Worm (Caenorhabditis elegans): ENCODE data around the gene phy-2.
A peak's percentile ranks its signal among the peaks of the same experiment; 100 is the strongest.

The phy-2 gene

DNA sequence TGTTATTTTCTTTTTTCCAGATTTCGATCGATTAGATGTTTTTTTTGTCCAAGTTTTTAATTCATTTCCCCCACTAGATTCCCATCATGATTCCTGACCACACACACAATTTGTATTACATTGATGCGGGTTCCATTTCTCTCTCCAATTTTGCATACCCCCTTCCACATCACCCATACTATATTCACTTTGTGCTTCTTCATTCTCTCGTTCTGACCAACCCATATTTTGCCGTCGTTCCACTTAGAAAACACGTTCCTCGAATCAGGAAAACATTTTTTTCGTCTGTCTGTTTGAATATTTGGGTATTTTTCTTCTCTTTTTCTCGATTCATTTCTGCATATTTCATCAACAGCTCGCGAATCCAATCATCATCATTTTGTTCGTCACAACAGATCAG is 8.3 kb downstream of the phy-2 start:
- TF ChIP-seq snu-23 (GFP tag; optimal IDR thresholded peaks at IDR 0.05) (no peak), jun-1 (tag; optimal IDR thresholded peaks at IDR 0.05) (no peak), xbp-1 (tag; optimal IDR thresholded peaks at IDR 0.05) (no peak), nhr-11 (tag; optimal IDR thresholded peaks at IDR 0.05) (no peak), ceh-88 (GFP tag; IDR thresholded peaks at IDR 0.05) (no peak), ztf-4 (tag; optimal IDR thresholded peaks at IDR 0.05) (no peak), swsn-7 (tag; optimal IDR thresholded peaks at IDR 0.05) (no peak), unc-62 (GFP tag; optimal IDR thresholded peaks at IDR 0.05) (no peak), grh-1 (GFP tag; IDR thresholded peaks at IDR 0.05) (no peak)

ce11 chrIV:12203968-12204367 is 11.8 kb downstream of the phy-2 start:
- TF ChIP-seq nhr-71 (tag; optimal IDR thresholded peaks at IDR 0.05) (no peak), efl-1 (optimal IDR thresholded peaks at IDR 0.05) (no peak), efl-1 (GFP tag; optimal IDR thresholded peaks at IDR 0.05 in 1 of 2) (peak in 1 of 2 experiments; percentile 81), dpl-1 (GFP tag; optimal IDR thresholded peaks at IDR 0.05) (no peak), nhr-77 (tag; optimal IDR thresholded peaks at IDR 0.05) (peak; percentile 19), tbx-2 (tag; optimal IDR thresholded peaks at IDR 0.05) (peak; percentile 28)

DNA sequence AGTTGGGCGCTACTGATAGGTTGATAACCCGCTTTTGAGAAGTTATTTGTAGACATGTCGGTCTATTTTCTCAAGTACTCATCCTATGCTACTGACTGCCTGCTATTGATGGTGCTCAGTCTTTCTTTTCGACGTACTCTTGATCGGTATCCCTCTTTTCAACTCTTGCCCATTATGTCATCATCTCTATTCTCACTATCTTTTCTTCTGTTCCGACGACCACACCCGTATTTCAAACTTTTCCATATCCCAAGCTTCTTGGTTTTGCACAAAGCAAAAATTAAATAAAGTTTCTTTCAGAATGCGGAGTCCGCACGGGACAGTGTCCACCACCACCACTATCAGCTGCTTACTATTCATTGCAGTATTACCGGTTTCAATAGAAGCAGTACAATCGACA is 12.8 kb downstream of the phy-2 start, which contains the start of gene F35G2.1:
Gene F35G2.1 (plus strand): TSS at position 301 of the 400 bp plus-strand sequence.
- no peak for TF ChIP-seq efl-1 (optimal IDR thresholded peaks at IDR 0.05)
- TF ChIP-seq efl-1 (GFP tag; optimal IDR thresholded peaks at IDR 0.05 in 1 of 2): peak in 1 of 2 experiments; percentile 20
- TF ChIP-seq fkh-8 (tag; optimal IDR thresholded peaks at IDR 0.05): no peak

DNA sequence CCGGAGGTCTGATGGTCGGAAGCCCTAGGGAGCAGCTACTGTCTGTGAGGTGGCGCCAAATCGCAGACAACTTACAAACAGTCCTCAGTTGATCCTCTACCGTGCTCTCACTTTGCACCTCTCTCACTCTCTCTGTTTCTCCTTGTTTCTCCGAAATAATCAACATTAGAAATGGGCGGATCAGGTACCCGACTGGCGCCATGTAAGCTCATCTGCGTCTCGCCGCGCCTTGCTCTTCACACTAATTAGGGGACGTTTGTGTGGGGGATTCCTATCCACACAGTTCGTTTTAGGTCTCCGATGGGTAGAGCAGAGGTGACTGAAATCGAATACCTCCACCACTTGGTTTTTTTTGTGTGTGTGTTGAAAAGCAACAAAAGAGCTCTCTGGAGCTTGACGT is 13.8 kb downstream of the phy-2 start:
- TF ChIP-seq nhr-85 (tag): no peak
- no peak for TF ChIP-seq unc-98 (GFP tag; IDR thresholded peaks at IDR 0.05)
- TF ChIP-seq F16B12.6 (tag; optimal IDR thresholded peaks at IDR 0.05): no peak
- no peak for TF ChIP-seq ceh-63 (GFP tag; optimal IDR thresholded peaks at IDR 0.05)
- TF ChIP-seq mef-2 (tag; optimal IDR thresholded peaks at IDR 0.05): no peak
- no peak for TF ChIP-seq elt-3 (tag; optimal IDR thresholded peaks at IDR 0.05)
- TF ChIP-seq lsy-2 (tag; optimal IDR thresholded peaks at IDR 0.05): no peak
- no peak for TF ChIP-seq nhr-28 (tag; optimal IDR thresholded peaks at IDR 0.05)
- peak; percentile 34 for TF ChIP-seq tbx-2 (tag; optimal IDR thresholded peaks at IDR 0.05)
- no peak for TF ChIP-seq mep-1 (tag; optimal IDR thresholded peaks at IDR 0.05)
- no peak for TF ChIP-seq efl-1 (optimal IDR thresholded peaks at IDR 0.05)
- peak in 1 of 2 experiments; percentile 15 for TF ChIP-seq efl-1 (GFP tag; optimal IDR thresholded peaks at IDR 0.05 in 1 of 2)
- no peak for TF ChIP-seq zip-4 (GFP tag; optimal IDR thresholded peaks at IDR 0.05)
- TF ChIP-seq lin-14 (GFP tag; optimal IDR thresholded peaks at IDR 0.05): peak; percentile 12
- TF ChIP-seq ceh-82 (tag; optimal IDR thresholded peaks at IDR 0.05): no peak
- TF ChIP-seq zag-1 (tag; optimal IDR thresholded peaks at IDR 0.05): no peak
- TF ChIP-seq grh-1 (GFP tag; IDR thresholded peaks at IDR 0.05): no peak
- TF ChIP-seq nhr-77 (tag; optimal IDR thresholded peaks at IDR 0.05): peak; percentile 42
- TF ChIP-seq nhr-90 (tag; optimal IDR thresholded peaks at IDR 0.05; ENCODE audit: poor library complexity): no peak
- no peak for TF ChIP-seq unc-86 (tag; optimal IDR thresholded peaks at IDR 0.05)
- TF ChIP-seq fkh-10 (GFP tag; optimal IDR thresholded peaks at IDR 0.05): no peak

- TF ChIP-seq nhr-19 (GFP tag; conservative IDR thresholded peaks at IDR 0.05) (peak; percentile 18; the same call in 1 of the 2 replicates), tbx-2 (tag; optimal IDR thresholded peaks at IDR 0.05) (peak; percentile 63), sox-4 (tag; optimal IDR thresholded peaks at IDR 0.05) (no peak), nhr-71 (tag; optimal IDR thresholded peaks at IDR 0.05) (peak; percentile 17), irx-1 (tag; optimal IDR thresholded peaks at IDR 0.05) (no peak), grh-1 (GFP tag; IDR thresholded peaks at IDR 0.05) (no peak), lin-14 (GFP tag; optimal IDR thresholded peaks at IDR 0.05) (peak; percentile 20), nhr-77 (tag; optimal IDR thresholded peaks at IDR 0.05) (peak; percentile 26), efl-1 (optimal IDR thresholded peaks at IDR 0.05) (no peak), efl-1 (GFP tag; optimal IDR thresholded peaks at IDR 0.05 in 1 of 2) (peak in 1 of 2 experiments; percentile 19), lsy-2 (tag; optimal IDR thresholded peaks at IDR 0.05) (peak in 1 of 2 experiments; percentile 27), nhr-84 (tag; optimal IDR thresholded peaks at IDR 0.05) (no peak), nhr-85 (tag) (no peak)
Measured at ce11 chrIV:12200812-12201211, 15.0 kb downstream of the phy-2 start.
